Worm (Caenorhabditis elegans) whole organism, L2 larva: ENCODE results near the gene C39H7.4.

ENCODE experiments used
- C34F6.9 ChIP-seq: fragments of 150-350 bp; optimal IDR thresholded peaks from 2 replicates; lab custom pipeline; 2014; ENCODE audit warnings: missing biosample characterization, missing genetic modification characterization
- F13H6.1 ChIP-seq: sonication (generic microtip); optimal IDR thresholded peaks from 2 replicates; lab custom pipeline; 2016; ENCODE audit warnings: missing genetic modification characterization, missing compliant biosample characterization
- R02D3.7 ChIP-seq: fragments of 150-350 bp; optimal IDR thresholded peaks from 2 replicates; lab custom pipeline; 2014; ENCODE audit warnings: missing biosample characterization, missing genetic modification characterization
- Y55F3AM.14 ChIP-seq: fragments of 200-800 bp; sonication (Bioruptor generic); optimal IDR thresholded peaks from 2 replicates; lab custom pipeline; 2018; ENCODE audit warnings: mild to moderate bottlenecking, missing genetic modification characterization, missing compliant biosample characterization
- ZK546.5 ChIP-seq: sonication (generic microtip); optimal IDR thresholded peaks from 2 replicates; lab custom pipeline; 2017; ENCODE audit warnings: missing biosample characterization, missing genetic modification characterization
- aly-2 ChIP-seq: fragments of 150-350 bp; optimal IDR thresholded peaks from 2 replicates; lab custom pipeline; 2014; ENCODE audit warnings: missing biosample characterization, missing genetic modification characterization
- blmp-1 ChIP-seq: sonication (generic microtip); optimal IDR thresholded peaks from 2 replicates; lab custom pipeline; 2017; ENCODE audit warnings: missing genetic modification characterization, mild to moderate bottlenecking, missing compliant biosample characterization, antibody characterized with exemption, moderate library complexity; ENCODE audit not compliant: insufficient read depth
- crh-2 ChIP-seq: sonication (generic microtip); optimal IDR thresholded peaks from 2 replicates; lab custom pipeline; 2017; ENCODE audit warnings: missing biosample characterization, missing genetic modification characterization
- dmd-4 ChIP-seq: sonication (generic microtip); optimal IDR thresholded peaks from 2 replicates; lab custom pipeline; 2017; ENCODE audit warnings: missing biosample characterization, missing genetic modification characterization
- fos-1 ChIP-seq: fragments of 150-350 bp; optimal IDR thresholded peaks from 2 replicates; lab custom pipeline; 2014; ENCODE audit warnings: missing biosample characterization, missing genetic modification characterization
- gmeb-1 ChIP-seq: fragments of 150-350 bp; optimal IDR thresholded peaks from 2 replicates; lab custom pipeline; 2014; ENCODE audit warnings: missing biosample characterization, missing genetic modification characterization
- lin-39 ChIP-seq: fragments of 150-350 bp; optimal IDR thresholded peaks from 2 replicates; lab custom pipeline; 2014; ENCODE audit warnings: missing biosample characterization, missing genetic modification reagents, missing genetic modification characterization
- lsy-2 ChIP-seq, 2 experiments: fragments of 150-350 bp in 1 of 2; sonication (generic microtip) in 1 of 2; optimal IDR thresholded peaks; 2 replicates each; lab custom pipeline; 2014 to 2017; ENCODE audit warnings: missing biosample characterization in 2 of 2, missing genetic modification characterization in 2 of 2
- mab-5 ChIP-seq: fragments of 150-350 bp; optimal IDR thresholded peaks from 2 replicates; lab custom pipeline; 2014; ENCODE audit warnings: missing biosample characterization, missing genetic modification characterization
- mbf-1 ChIP-seq: sonication (generic microtip); optimal IDR thresholded peaks from 2 replicates; lab custom pipeline; 2017; ENCODE audit warnings: missing biosample characterization, missing genetic modification characterization
- mdl-1 ChIP-seq, 2 experiments: fragments of 150-350 bp in 1 of 2; sonication (generic microtip) in 1 of 2; optimal IDR thresholded peaks; 2 replicates each; lab custom pipeline; 2017; ENCODE audit warnings: missing biosample characterization in 2 of 2, missing genetic modification characterization in 2 of 2
- nhr-11 ChIP-seq: fragments of 150-350 bp; optimal IDR thresholded peaks from 2 replicates; lab custom pipeline; 2014; ENCODE audit warnings: missing biosample characterization, missing genetic modification characterization
- nhr-12 ChIP-seq: fragments of 150-350 bp; optimal IDR thresholded peaks from 2 replicates; lab custom pipeline; 2014; ENCODE audit warnings: missing biosample characterization, missing genetic modification characterization
- nhr-129 ChIP-seq: fragments of 150-350 bp; optimal IDR thresholded peaks from 2 replicates; lab custom pipeline; 2014; ENCODE audit warnings: missing biosample characterization, missing genetic modification characterization
- nhr-21 ChIP-seq: fragments of 150-350 bp; optimal IDR thresholded peaks from 2 replicates; lab custom pipeline; 2014; ENCODE audit warnings: missing biosample characterization, missing genetic modification characterization
- nhr-23 ChIP-seq: fragments of 150-350 bp; optimal IDR thresholded peaks from 2 replicates; lab custom pipeline; 2014; ENCODE audit warnings: missing biosample characterization, missing genetic modification reagents, missing genetic modification characterization
- nhr-25 ChIP-seq: fragments of 150-350 bp; sonication (generic microtip); optimal IDR thresholded peaks from 3 replicates; lab custom pipeline; 2014; ENCODE audit warnings: missing biosample characterization, missing genetic modification characterization
- nhr-6 ChIP-seq: fragments of 150-350 bp; optimal IDR thresholded peaks from 2 replicates; lab custom pipeline; 2014; ENCODE audit warnings: missing biosample characterization, missing genetic modification characterization
- nhr-77 ChIP-seq: fragments of 150-350 bp; optimal IDR thresholded peaks from 2 replicates; lab custom pipeline; 2014; ENCODE audit warnings: missing biosample characterization, missing genetic modification characterization
- peb-1 ChIP-seq: fragments of 150-350 bp; optimal IDR thresholded peaks from 2 replicates; lab custom pipeline; 2014; ENCODE audit warnings: missing biosample characterization, missing genetic modification characterization
- sma-3 ChIP-seq: sonication (generic microtip); optimal IDR thresholded peaks from 2 replicates; lab custom pipeline; 2016; ENCODE audit warnings: missing genetic modification reagents, missing genetic modification characterization, missing compliant biosample characterization
- sma-9 ChIP-seq, 2 experiments: fragments of 150-350 bp in 1 of 2; sonication (generic microtip) in 1 of 2; optimal IDR thresholded peaks; 2 replicates each; lab custom pipeline; 2014 to 2016; ENCODE audit warnings: missing genetic modification characterization in 2 of 2, mild to moderate bottlenecking in 1 of 2, missing biosample characterization in 1 of 2, missing compliant biosample characterization in 1 of 2, missing genetic modification reagents in 1 of 2, moderate library complexity in 1 of 2
- snpc-4 ChIP-seq: fragments of 150-350 bp; optimal IDR thresholded peaks from 2 replicates; lab custom pipeline; 2014; ENCODE audit warnings: missing biosample characterization, missing genetic modification characterization
- unc-55 ChIP-seq: fragments of 150-350 bp; sonication (generic microtip); optimal IDR thresholded peaks from 3 replicates; lab custom pipeline; 2014; ENCODE audit warnings: missing biosample characterization, missing genetic modification reagents, missing genetic modification characterization
- unc-62 ChIP-seq: fragments of 150-350 bp; optimal IDR thresholded peaks from 2 replicates; lab custom pipeline; 2014; ENCODE audit warnings: missing biosample characterization, missing genetic modification reagents, missing genetic modification characterization
- zag-1 ChIP-seq: fragments of 150-350 bp; optimal IDR thresholded peaks from 2 replicates; lab custom pipeline; 2014; ENCODE audit warnings: missing biosample characterization, missing genetic modification characterization

The C39H7.4 gene

ce11 chrIV:5587964-5588860 is 26.2 kb downstream of the C39H7.4 start:
- TF ChIP-seq nhr-129 (tag; lab: Kevin White, UChicago): peak; percentile 83
- TF ChIP-seq lsy-2 (tag; optimal IDR thresholded peaks at IDR 0.05; lab: Kevin White, UChicago): peak in 1 of 2 experiments; percentile 11
- no peak for TF ChIP-seq mab-5 (tag; lab: Kevin White, UChicago)

ce11 chrIV:5586320-5586720 is 28.1 kb downstream of the C39H7.4 start:
- peak in 1 of 2 experiments; percentile 33 for TF ChIP-seq lsy-2 (tag; optimal IDR thresholded peaks at IDR 0.05; lab: Kevin White, UChicago)
- TF ChIP-seq Y55F3AM.14 (GFP tag; lab: Kevin White, UChicago): peak; percentile 92
- TF ChIP-seq C34F6.9: peak; percentile 16
- TF ChIP-seq sma-3 (GFP tag; lab: Kevin White, UChicago): no peak
- no peak for TF ChIP-seq aly-2 (tag; lab: Kevin White, UChicago)
- peak; percentile 77 for TF ChIP-seq crh-2 (tag; lab: Kevin White, UChicago)
- peak; percentile 84 for TF ChIP-seq nhr-129 (tag; lab: Kevin White, UChicago)
- TF ChIP-seq, all 48 proteins: peak for 5

- TF ChIP-seq nhr-77 (tag; lab: Kevin White, UChicago) (no peak), dmd-4 (tag; lab: Kevin White, UChicago) (no peak), R02D3.7 (tag; lab: Kevin White, UChicago) (no peak), mdl-1 (tag; optimal IDR thresholded peaks at IDR 0.05; lab: Kevin White, UChicago) (no peak), lin-39 (tag; lab: Kevin White, UChicago) (no peak), unc-55 (GFP tag; lab: Kevin White, UChicago) (no peak), ZK546.5 (tag; lab: Kevin White, UChicago) (no peak), fos-1 (tag; lab: Kevin White, UChicago) (no peak), nhr-12 (no peak), unc-62 (GFP tag; lab: Kevin White, UChicago) (no peak), nhr-21 (tag; lab: Kevin White, UChicago) (no peak), lsy-2 (tag; optimal IDR thresholded peaks at IDR 0.05; lab: Kevin White, UChicago) (no peak), C34F6.9 (no peak), nhr-11 (tag; lab: Kevin White, UChicago) (no peak), sma-3 (GFP tag; lab: Kevin White, UChicago) (no peak), nhr-23 (no peak), sma-9 (GFP tag; optimal IDR thresholded peaks at IDR 0.05; lab: Kevin White, UChicago) (no peak), sma-9 (tag; optimal IDR thresholded peaks at IDR 0.05; lab: Kevin White, UChicago) (no peak)
These were observed 30.0 kb downstream of the C39H7.4 start, which contains the start of gene fkh-7 for ce11 chrIV:5584384-5584783. fkh-7 (plus strand) TSS chrIV:5584684.

ce11 chrIV:5583184-5583583 is 31.2 kb downstream of the C39H7.4 start:
- TF ChIP-seq mbf-1: no peak
- peak; percentile 1 for TF ChIP-seq nhr-25 (tag; lab: Kevin White, UChicago)

- TF ChIP-seq blmp-1: no peak
- no peak for TF ChIP-seq sma-9 (GFP tag; optimal IDR thresholded peaks at IDR 0.05; lab: Kevin White, UChicago)
- TF ChIP-seq sma-9 (tag; optimal IDR thresholded peaks at IDR 0.05; lab: Kevin White, UChicago): no peak
- TF ChIP-seq peb-1 (tag; lab: Kevin White, UChicago): no peak
- no peak for TF ChIP-seq fos-1 (tag; lab: Kevin White, UChicago)
- TF ChIP-seq nhr-11 (tag; lab: Kevin White, UChicago): no peak
- TF ChIP-seq Y55F3AM.14 (GFP tag; lab: Kevin White, UChicago): no peak
- TF ChIP-seq unc-55 (GFP tag; lab: Kevin White, UChicago): no peak
- TF ChIP-seq nhr-77 (tag; lab: Kevin White, UChicago): no peak
- no peak for TF ChIP-seq snpc-4 (tag; lab: Kevin White, UChicago)
- TF ChIP-seq nhr-6 (tag; lab: Kevin White, UChicago): no peak
- no peak for TF ChIP-seq gmeb-1 (tag; lab: Kevin White, UChicago)
- TF ChIP-seq C34F6.9: no peak
- TF ChIP-seq zag-1 (tag; lab: Kevin White, UChicago): no peak
- TF ChIP-seq F13H6.1 (tag; lab: Kevin White, UChicago): no peak
These were observed 31.6 kb downstream of the C39H7.4 start for ce11 chrIV:5582760-5583159.
